Fruit fly (Drosophila melanogaster) whole organism, embryonic: ENCODE measurements around the gene CaBP1.
A peak's percentile ranks its signal among the peaks of the same experiment; 100 is the strongest.

ENCODE experiments used
- BtbVII ChIP-seq: fragments of 200-800 bp; sonication (Bioruptor generic); optimal IDR thresholded peaks from 3 replicates; lab custom pipeline; 2017; ENCODE audit warnings: missing biosample characterization, mild to moderate bottlenecking, missing genetic modification characterization
- CG10366 ChIP-seq: fragments of 200-800 bp; sonication (Bioruptor generic); IDR thresholded peaks from 2 replicates; pipeline ENCODE4 v1.3.6; 2022; ENCODE audit warnings: missing biosample characterization, missing genetic modification characterization
- CG10462 ChIP-seq: fragments of 200-800 bp; sonication (Bioruptor generic); optimal IDR thresholded peaks from 2 replicates; lab custom pipeline; 2016; ENCODE audit warnings: missing biosample characterization, missing genetic modification characterization
- CG12942 ChIP-seq: fragments of 200-800 bp; sonication (Bioruptor generic); optimal IDR thresholded peaks from 3 replicates; lab custom pipeline; 2016; ENCODE audit warnings: missing biosample characterization, missing genetic modification characterization
- CG13775 ChIP-seq: fragments of 200-800 bp; sonication (Bioruptor generic); optimal IDR thresholded peaks from 3 replicates; lab custom pipeline; 2017; ENCODE audit warnings: missing biosample characterization, mild to moderate bottlenecking, missing genetic modification characterization
- CG14965 ChIP-seq: fragments of 200-800 bp; sonication (Bioruptor generic); optimal IDR thresholded peaks from 2 replicates; lab custom pipeline; 2016; ENCODE audit warnings: missing biosample characterization, missing genetic modification characterization, borderline replicate concordance
- CG15011 ChIP-seq: fragments of 200-800 bp; sonication (Bioruptor generic); optimal IDR thresholded peaks from 3 replicates; lab custom pipeline; 2018; ENCODE audit warnings: missing biosample characterization, mild to moderate bottlenecking, missing genetic modification characterization
- CG15269 ChIP-seq: fragments of 200-800 bp; sonication (Bioruptor generic); optimal IDR thresholded peaks from 2 replicates; lab custom pipeline; 2018; ENCODE audit warnings: missing biosample characterization, mild to moderate bottlenecking, missing genetic modification characterization, moderate library complexity
- CG15514 ChIP-seq: fragments of 200-800 bp; sonication (Bioruptor generic); optimal IDR thresholded peaks from 3 replicates; lab custom pipeline; 2017; ENCODE audit warnings: missing biosample characterization, missing genetic modification characterization, mild to moderate bottlenecking, moderate library complexity, missing genetic modification reagents
- CG16863 ChIP-seq: fragments of 200-800 bp; sonication (Bioruptor generic); optimal IDR thresholded peaks from 3 replicates; lab custom pipeline; 2016; ENCODE audit warnings: missing biosample characterization, missing genetic modification characterization
- CG2875 ChIP-seq: fragments of 200-800 bp; sonication (Bioruptor generic); optimal IDR thresholded peaks from 2 replicates; lab custom pipeline; 2017; ENCODE audit warnings: missing biosample characterization, mild to moderate bottlenecking, missing genetic modification characterization, missing genetic modification reagents
- CG32767 ChIP-seq: fragments of 200-800 bp; sonication (Bioruptor generic); IDR thresholded peaks from 2 replicates; pipeline ENCODE4 v1.3.6; 2022; ENCODE audit warnings: missing biosample characterization, missing genetic modification characterization
- CG33213 ChIP-seq: fragments of 200-800 bp; sonication (Bioruptor generic); optimal IDR thresholded peaks from 3 replicates; lab custom pipeline; 2016; ENCODE audit warnings: missing biosample characterization, missing genetic modification characterization
- CG3838 ChIP-seq: fragments of 200-800 bp; sonication (Bioruptor generic); optimal IDR thresholded peaks from 3 replicates; lab custom pipeline; 2016; ENCODE audit warnings: missing biosample characterization, missing genetic modification characterization
- CG6813 ChIP-seq: fragments of 200-800 bp; sonication (Bioruptor generic); optimal IDR thresholded peaks from 2 replicates; lab custom pipeline; 2017; ENCODE audit warnings: missing biosample characterization, missing genetic modification characterization, mild to moderate bottlenecking, moderate library complexity, missing genetic modification reagents
- CG7745 ChIP-seq: fragments of 200-800 bp; sonication (Bioruptor generic); optimal IDR thresholded peaks from 2 replicates; lab custom pipeline; 2018; ENCODE audit warnings: missing biosample characterization, mild to moderate bottlenecking, missing genetic modification characterization, moderate library complexity
- CG7786 ChIP-seq: fragments of 200-800 bp; sonication (Bioruptor generic); optimal IDR thresholded peaks from 2 replicates; lab custom pipeline; 2016; ENCODE audit warnings: missing biosample characterization, missing genetic modification characterization
- CG7963 ChIP-seq: fragments of 200-800 bp; sonication (Bioruptor generic); IDR thresholded peaks from 3 replicates; pipeline ENCODE4 v1.3.6; 2022; ENCODE audit warnings: missing biosample characterization, missing genetic modification characterization; ENCODE audit not compliant: partially characterized antibody
- CG8478 ChIP-seq: fragments of >200 bp; optimal IDR thresholded peaks from 2 replicates; lab custom pipeline; 2018
- CHES-1-like ChIP-seq: fragments of 200-800 bp; sonication (Bioruptor generic); optimal IDR thresholded peaks from 2 replicates; lab custom pipeline; 2016; ENCODE audit warnings: missing biosample characterization, missing genetic modification characterization
- Chrac-16 ChIP-seq: fragments of 200-800 bp; sonication (Bioruptor generic); optimal IDR thresholded peaks from 3 replicates; lab custom pipeline; 2016; ENCODE audit warnings: missing biosample characterization, missing genetic modification characterization
- D ChIP-seq, 2 experiments: fragments of 200-800 bp in 1 of 2; fragments of >200 bp in 1 of 2; sonication (Bioruptor generic) in 1 of 2; optimal IDR thresholded peaks; 2 replicates in 1 of 2; 3 replicates in 1 of 2; lab custom pipeline; 2017; ENCODE audit warnings: mild to moderate bottlenecking in 1 of 2, missing biosample characterization in 1 of 2, missing genetic modification characterization in 1 of 2, missing genetic modification reagents in 1 of 2
- ERR ChIP-seq: fragments of 200-800 bp; sonication (Bioruptor generic); optimal IDR thresholded peaks from 2 replicates; lab custom pipeline; 2016; ENCODE audit warnings: missing biosample characterization, missing genetic modification characterization
- Hand ChIP-seq: fragments of 200-800 bp; sonication (Bioruptor generic); optimal IDR thresholded peaks from 2 replicates; lab custom pipeline; 2017; ENCODE audit warnings: mild to moderate bottlenecking, missing biosample characterization, missing genetic modification reagents, missing genetic modification characterization
- Hey ChIP-seq: fragments of 200-800 bp; sonication (Bioruptor generic); optimal IDR thresholded peaks from 3 replicates; lab custom pipeline; 2018; ENCODE audit warnings: missing biosample characterization, mild to moderate bottlenecking, missing genetic modification characterization
- Med ChIP-seq: fragments of 200-800 bp; sonication (Bioruptor generic); peaks from one replicate; lab custom pipeline; 2016; ENCODE audit warnings: missing biosample characterization, missing genetic modification characterization, mild to moderate bottlenecking, inconsistent platforms, moderate library complexity
- Nf-YA ChIP-seq: fragments of 200-800 bp; sonication (Bioruptor generic); IDR thresholded peaks from 2 replicates; pipeline ENCODE4 v1.3.6; 2022; ENCODE audit warnings: missing biosample characterization, missing genetic modification characterization
- Pdp1 ChIP-seq, 2 experiments: fragments of 200-800 bp; sonication (Bioruptor generic); optimal IDR thresholded peaks; 3 replicates each; lab custom pipeline; 2016; ENCODE audit warnings: missing biosample characterization in 2 of 2, missing genetic modification characterization in 2 of 2, mild to moderate bottlenecking in 1 of 2, moderate library complexity in 1 of 2
- Ptx1 ChIP-seq: fragments of 200-800 bp; sonication (Bioruptor generic); IDR thresholded peaks from 2 replicates; pipeline ENCODE4 v1.3.6; 2022; ENCODE audit warnings: missing biosample characterization, missing genetic modification characterization
- Rfx ChIP-seq: fragments of 200-800 bp; sonication (Bioruptor generic); IDR thresholded peaks from 2 replicates; pipeline ENCODE4 v1.3.6; 2022; ENCODE audit warnings: missing biosample characterization, missing genetic modification characterization
- Six4 ChIP-seq: fragments of 200-800 bp; sonication (Bioruptor generic); optimal IDR thresholded peaks from 2 replicates; lab custom pipeline; 2016; ENCODE audit warnings: missing biosample characterization, missing genetic modification characterization
- Tbp ChIP-seq: fragments of >200 bp; optimal IDR thresholded peaks from 2 replicates; lab custom pipeline; 2018; ENCODE audit warnings: missing biosample characterization, missing genetic modification characterization
- YL-1 ChIP-seq: fragments of 200-800 bp; sonication (Bioruptor generic); optimal IDR thresholded peaks from 3 replicates; lab custom pipeline; 2017; ENCODE audit warnings: missing biosample characterization, mild to moderate bottlenecking, missing genetic modification characterization
- ac ChIP-seq: fragments of 200-800 bp; sonication (Bioruptor generic); optimal IDR thresholded peaks from 3 replicates; lab custom pipeline; 2017; ENCODE audit warnings: missing biosample characterization, mild to moderate bottlenecking, missing genetic modification characterization
- ci ChIP-seq: fragments of 200-800 bp; sonication (Bioruptor generic); IDR thresholded peaks from 3 replicates; pipeline ENCODE4 v1.3.6; 2022; ENCODE audit warnings: missing biosample characterization, missing genetic modification characterization
- dmrt11E ChIP-seq: fragments of 200-800 bp; sonication (Bioruptor generic); optimal IDR thresholded peaks from 3 replicates; lab custom pipeline; 2018; ENCODE audit warnings: missing biosample characterization, mild to moderate bottlenecking, missing genetic modification characterization, moderate library complexity
- gcm ChIP-seq: fragments of 200-800 bp; sonication (Bioruptor generic); optimal IDR thresholded peaks from 2 replicates; lab custom pipeline; 2019; ENCODE audit warnings: missing biosample characterization, mild to moderate bottlenecking, missing genetic modification characterization, moderate library complexity
- inv ChIP-seq: fragments of 200-800 bp; sonication (Bioruptor generic); IDR thresholded peaks from 2 replicates; pipeline ENCODE4 v1.3.6; 2022; ENCODE audit warnings: missing biosample characterization, missing genetic modification characterization; ENCODE audit not compliant: partially characterized antibody
- jumu ChIP-seq: fragments of 200-800 bp; sonication (Bioruptor generic); optimal IDR thresholded peaks from 3 replicates; lab custom pipeline; 2016; ENCODE audit warnings: missing biosample characterization, missing genetic modification characterization
- otp ChIP-seq: fragments of 200-800 bp; sonication (Bioruptor generic); IDR thresholded peaks from 3 replicates; pipeline ENCODE4, ENCODE4 v1.3.6; 2022; ENCODE audit warnings: missing biosample characterization, missing genetic modification characterization
- pho ChIP-seq: fragments of 200-800 bp; sonication (Bioruptor generic); optimal IDR thresholded peaks from 2 replicates; lab custom pipeline; 2016; ENCODE audit warnings: missing biosample characterization, missing genetic modification characterization
- sens-2 ChIP-seq: fragments of 200-800 bp; sonication (Bioruptor generic); IDR thresholded peaks from 2 replicates; pipeline ENCODE4 v1.3.6; 2022; ENCODE audit warnings: missing biosample characterization, missing genetic modification characterization
- sisA ChIP-seq: fragments of 200-800 bp; sonication (Bioruptor generic); IDR thresholded peaks from 2 replicates; pipeline ENCODE4 v1.3.6; 2022; ENCODE audit warnings: missing biosample characterization, missing genetic modification characterization
- slbo ChIP-seq: fragments of 200-800 bp; sonication (Bioruptor generic); IDR thresholded peaks from 2 replicates; pipeline ENCODE4 v1.3.6; 2022; ENCODE audit warnings: missing biosample characterization, missing genetic modification characterization
- sna ChIP-seq: fragments of 200-800 bp; sonication (Bioruptor generic); IDR thresholded peaks from 2 replicates; pipeline ENCODE4 v1.3.6; 2022; ENCODE audit warnings: missing biosample characterization, missing genetic modification characterization; ENCODE audit not compliant: partially characterized antibody
- tap ChIP-seq: fragments of 200-800 bp; optimal IDR thresholded peaks from 3 replicates; lab custom pipeline; 2019; ENCODE audit warnings: missing biosample characterization, mild to moderate bottlenecking, missing genetic modification characterization, moderate library complexity
- tgo ChIP-seq: fragments of 200-800 bp; sonication (Bioruptor generic); IDR thresholded peaks from 3 replicates; pipeline ENCODE4 v1.3.6; 2022; ENCODE audit warnings: missing biosample characterization, missing genetic modification characterization
- tio ChIP-seq: fragments of 200-800 bp; sonication (Bioruptor generic); optimal IDR thresholded peaks from 2 replicates; lab custom pipeline; 2017; ENCODE audit warnings: missing biosample characterization, missing genetic modification characterization, inconsistent platforms
- zfh1 ChIP-seq: fragments of 200-800 bp; sonication (Bioruptor generic); IDR thresholded peaks from 3 replicates; pipeline ENCODE4 v1.3.6; 2022; ENCODE audit warnings: missing biosample characterization, missing genetic modification characterization

CaBP1 gene

dm6 chr2L:16325515-16326257 lies 30.8 kb downstream of the CaBP1 start, which contains the start of gene cact (continued):
- TF ChIP-seq CHES-1-like (GFP tag; lab: Kevin White, UChicago) (peak; percentile 96), CG15011 (GFP tag; lab: Kevin White, UChicago) (peak; percentile 85), zfh1 (GFP tag; lab: Robert Waterston, UW) (peak; percentile 91), CG8478 (no peak), BtbVII (GFP tag; lab: Kevin White, UChicago) (peak; percentile 88), ci (GFP tag; lab: Robert Waterston, UW) (peak; percentile 89), CG16863 (GFP tag; lab: Kevin White, UChicago) (peak; percentile 89), CG7745 (peak; percentile 15), Pdp1 (GFP tag; optimal IDR thresholded peaks at IDR 0.05; lab: Kevin White, UChicago) (peak; percentile 92 to 94), CG7963 (GFP tag; lab: Robert Waterston, UW) (no peak), Six4 (peak; percentile 86), CG13775 (GFP tag; lab: Kevin White, UChicago) (peak; percentile 93), ac (GFP tag; lab: Kevin White, UChicago) (peak; percentile 72), Hey (peak; percentile 58), CG10366 (GFP tag; lab: Robert Waterston, UW) (peak; percentile 89), dmrt11E (tag; lab: Kevin White, UChicago) (peak; percentile 94), CG12942 (GFP tag; lab: Kevin White, UChicago) (peak; percentile 90), pho (GFP tag; lab: Kevin White, UChicago) (peak; percentile 94), sna (peak; percentile 73; the same call in 1 of the 2 replicates), inv (GFP tag; lab: Robert Waterston, UW) (no peak), CG6813 (GFP tag; lab: Kevin White, UChicago) (peak; percentile 85), tap (tag; lab: Kevin White, UChicago) (peak; percentile 71), Ptx1 (GFP tag; lab: Robert Waterston, UW) (peak; percentile 95), Hand (GFP tag; lab: Kevin White, UChicago) (peak; percentile 64), CG15514 (GFP tag; lab: Kevin White, UChicago) (peak; percentile 93), CG14965 (GFP tag; lab: Kevin White, UChicago) (peak; percentile 44), YL-1 (GFP tag; lab: Kevin White, UChicago) (peak; percentile 70), slbo (GFP tag; lab: Robert Waterston, UW) (peak; percentile 92), sens-2 (GFP tag; lab: Robert Waterston, UW) (peak; percentile 69; the same call in 1 of the 2 replicates), Chrac-16 (GFP tag; lab: Kevin White, UChicago) (peak; percentile 96), CG7786 (GFP tag; lab: Kevin White, UChicago) (peak; percentile 95), Med (GFP tag; lab: Kevin White, UChicago) (peak; percentile 99), CG3838 (GFP tag; lab: Kevin White, UChicago) (peak; percentile 83), Tbp (no peak), Rfx (GFP tag; lab: Robert Waterston, UW) (peak; percentile 93), CG2875 (GFP tag; lab: Kevin White, UChicago) (peak; percentile 76), gcm (GFP tag; lab: Kevin White, UChicago) (peak; percentile 89), sisA (peak; percentile 88), CG32767 (GFP tag; lab: Robert Waterston, UW) (peak; percentile 87), tio (GFP tag; lab: Kevin White, UChicago) (peak; percentile 91), CG33213 (GFP tag; lab: Kevin White, UChicago) (peak; percentile 93), CG15269 (tag; lab: Kevin White, UChicago) (peak; percentile 89), otp (GFP tag; lab: Robert Waterston, UW) (peak; percentile 89), D (optimal IDR thresholded peaks at IDR 0.05; lab: Kevin White, UChicago) (no peak), D (GFP tag; optimal IDR thresholded peaks at IDR 0.05; lab: Kevin White, UChicago) (peak; percentile 81), Nf-YA (peak; percentile 72; the same call in 1 of the 2 replicates), ERR (GFP tag; lab: Kevin White, UChicago) (peak; percentile 90), jumu (GFP tag; lab: Kevin White, UChicago) (peak; percentile 94), CG10462 (GFP tag; lab: Kevin White, UChicago) (peak; percentile 85), tgo (peak; percentile 90)
